Fruit fly (Drosophila melanogaster) whole organism, pupa: ENCODE results near the gene CG45545.

ENCODE experiments used
- CG14655 ChIP-seq: fragments of 200-800 bp; sonication (Bioruptor generic); optimal IDR thresholded peaks from 3 replicates; lab custom pipeline; 2017; ENCODE audit warnings: mild to moderate bottlenecking, missing biosample characterization, missing genetic modification reagents, missing genetic modification characterization
- CG4496 ChIP-seq: fragments of 200-800 bp; sonication (Bioruptor generic); IDR thresholded peaks from 3 replicates; pipeline ENCODE4 v1.3.6; 2022; ENCODE audit warnings: missing biosample characterization, missing genetic modification characterization
- EcR ChIP-seq: fragments of 200-800 bp; sonication (Bioruptor generic); optimal IDR thresholded peaks from 3 replicates; lab custom pipeline; 2019; ENCODE audit warnings: missing biosample characterization, missing genetic modification characterization, mild to moderate bottlenecking, moderate library complexity, missing genetic modification reagents
- Ets98B ChIP-seq: fragments of 200-800 bp; sonication (Bioruptor generic); IDR thresholded peaks from 2 replicates; pipeline ENCODE4 v1.3.6; 2022; ENCODE audit warnings: missing biosample characterization, missing genetic modification characterization

dm6 chr3R:7541145-7541860, 10.5 kb upstream of the CG45545 start, which contains the start of the genes alpha-Est3 and alpha-Est2:
- TF ChIP-seq CG4496: no peak
- no peak for TF ChIP-seq CG14655 (GFP tag; lab: Kevin White, UChicago)
- TF ChIP-seq Ets98B: no peak
- no peak for TF ChIP-seq EcR (GFP tag; lab: Kevin White, UChicago)
